Fruit fly (Drosophila melanogaster) whole organism, embryonic: ENCODE data around the gene ETHR.

Experiments used
- Ada2b ChIP-seq: fragments of 200-800 bp; sonication (Bioruptor generic); IDR thresholded peaks from 2 replicates; pipeline ENCODE4 v1.3.6; 2022; ENCODE audit warnings: missing biosample characterization, missing genetic modification characterization
- B-H2 ChIP-seq: fragments of 200-800 bp; sonication (Bioruptor generic); optimal IDR thresholded peaks from 2 replicates; lab custom pipeline; 2018; ENCODE audit warnings: missing biosample characterization, mild to moderate bottlenecking, missing genetic modification characterization
- CG10274 ChIP-seq: fragments of 200-800 bp; sonication (Bioruptor generic); optimal IDR thresholded peaks from 3 replicates; lab custom pipeline; 2017; ENCODE audit warnings: missing biosample characterization, mild to moderate bottlenecking, missing genetic modification characterization
- CG10565 ChIP-seq: fragments of 200-800 bp; sonication (Bioruptor generic); optimal IDR thresholded peaks from 3 replicates; lab custom pipeline; 2016; ENCODE audit warnings: missing biosample characterization, mild to moderate bottlenecking, missing genetic modification characterization
- CG11398 ChIP-seq: fragments of 200-800 bp; sonication (Bioruptor generic); optimal IDR thresholded peaks from 2 replicates; lab custom pipeline; 2016; ENCODE audit warnings: missing biosample characterization, missing genetic modification characterization
- CG13296 ChIP-seq: fragments of 200-800 bp; sonication (Bioruptor generic); optimal IDR thresholded peaks from 3 replicates; lab custom pipeline; 2018; ENCODE audit warnings: missing biosample characterization, mild to moderate bottlenecking, missing genetic modification characterization
- CG13424 ChIP-seq: fragments of 200-800 bp; sonication (Bioruptor generic); optimal IDR thresholded peaks from 2 replicates; lab custom pipeline; 2019; ENCODE audit warnings: missing biosample characterization, mild to moderate bottlenecking, missing genetic modification characterization, moderate library complexity
- CG13894 ChIP-seq: fragments of 200-800 bp; sonication (Bioruptor generic); optimal IDR thresholded peaks from 3 replicates; lab custom pipeline; 2018; ENCODE audit warnings: missing biosample characterization, mild to moderate bottlenecking, missing genetic modification characterization, moderate library complexity
- CG14441 ChIP-seq: fragments of 200-800 bp; sonication (Bioruptor generic); IDR thresholded peaks from 2 replicates; pipeline ENCODE4 v1.3.6; 2022; ENCODE audit warnings: missing biosample characterization, missing genetic modification characterization
- CG15073 ChIP-seq: fragments of 200-800 bp; sonication (Bioruptor generic); optimal IDR thresholded peaks from 2 replicates; lab custom pipeline; 2016; ENCODE audit warnings: missing biosample characterization, missing genetic modification characterization
- CG15514 ChIP-seq: fragments of 200-800 bp; sonication (Bioruptor generic); optimal IDR thresholded peaks from 3 replicates; lab custom pipeline; 2017; ENCODE audit warnings: missing biosample characterization, missing genetic modification characterization, mild to moderate bottlenecking, moderate library complexity, missing genetic modification reagents
- CG15601 ChIP-seq: fragments of 200-800 bp; sonication (Bioruptor generic); optimal IDR thresholded peaks from 3 replicates; lab custom pipeline; 2019; ENCODE audit warnings: missing biosample characterization, mild to moderate bottlenecking, missing genetic modification characterization, moderate library complexity
- CG18011 ChIP-seq: fragments of 200-800 bp; sonication (Bioruptor generic); optimal IDR thresholded peaks from 2 replicates; lab custom pipeline; 2017; ENCODE audit warnings: missing biosample characterization, missing genetic modification characterization, mild to moderate bottlenecking, moderate library complexity, missing genotype
- CG32532 ChIP-seq: fragments of 200-800 bp; sonication (Bioruptor generic); IDR thresholded peaks from 2 replicates; pipeline ENCODE4 v1.3.6; 2022; ENCODE audit warnings: missing biosample characterization, missing genetic modification characterization
- CG3726 ChIP-seq: fragments of 200-800 bp; sonication (Bioruptor generic); IDR thresholded peaks from 3 replicates; pipeline ENCODE4, ENCODE4 v1.3.6; 2022; ENCODE audit warnings: missing biosample characterization, missing genetic modification characterization
- CG42726 ChIP-seq: fragments of 200-800 bp; sonication (Bioruptor generic); IDR thresholded peaks from 2 replicates; pipeline ENCODE4 v1.3.6; 2022; ENCODE audit warnings: missing biosample characterization, missing genetic modification characterization; ENCODE audit not compliant: partially characterized antibody
- CG6272 ChIP-seq: fragments of 200-800 bp; sonication (Bioruptor generic); IDR thresholded peaks from 2 replicates; pipeline ENCODE4 v1.3.6; 2022; ENCODE audit warnings: missing biosample characterization, missing genetic modification characterization
- CG7357 ChIP-seq: fragments of 200-800 bp; sonication (Bioruptor generic); IDR thresholded peaks from 3 replicates; pipeline ENCODE4 v1.3.6; 2022; ENCODE audit warnings: missing biosample characterization, missing genetic modification characterization
- CG7963 ChIP-seq: fragments of 200-800 bp; sonication (Bioruptor generic); IDR thresholded peaks from 3 replicates; pipeline ENCODE4 v1.3.6; 2022; ENCODE audit warnings: missing biosample characterization, missing genetic modification characterization; ENCODE audit not compliant: partially characterized antibody
- CG8765 ChIP-seq: fragments of 200-800 bp; sonication (Bioruptor generic); IDR thresholded peaks from 2 replicates; pipeline ENCODE4 v1.3.6; 2022; ENCODE audit warnings: missing biosample characterization, missing genetic modification characterization
- CG9215 ChIP-seq: fragments of 200-800 bp; sonication (Bioruptor generic); IDR thresholded peaks from 2 replicates; pipeline ENCODE4 v1.3.6; 2022; ENCODE audit warnings: missing biosample characterization, missing genetic modification characterization
- CG9437 ChIP-seq: fragments of 200-800 bp; sonication (Bioruptor generic); optimal IDR thresholded peaks from 2 replicates; lab custom pipeline; 2018; ENCODE audit warnings: missing biosample characterization, mild to moderate bottlenecking, missing genetic modification characterization
- CG9876 ChIP-seq: fragments of 200-800 bp; sonication (Bioruptor generic); optimal IDR thresholded peaks from 2 replicates; lab custom pipeline; 2016; ENCODE audit warnings: missing biosample characterization, missing genetic modification characterization
- CkIIα-i1 ChIP-seq: fragments of 200-800 bp; sonication (Bioruptor generic); IDR thresholded peaks from 2 replicates; pipeline ENCODE4 v1.3.6; 2022; ENCODE audit warnings: missing biosample characterization, missing genetic modification characterization
- D19B ChIP-seq: fragments of 200-800 bp; sonication (Bioruptor generic); optimal IDR thresholded peaks from 2 replicates; lab custom pipeline; 2017; ENCODE audit warnings: missing biosample characterization, mild to moderate bottlenecking, missing genetic modification characterization
- Dbx ChIP-seq: fragments of 200-800 bp; sonication (Bioruptor generic); IDR thresholded peaks from 3 replicates; pipeline ENCODE4 v1.3.6; 2022; ENCODE audit warnings: missing biosample characterization, missing genetic modification characterization
- Drgx ChIP-seq: fragments of 200-800 bp; sonication (Bioruptor generic); IDR thresholded peaks from 2 replicates; pipeline ENCODE4 v1.3.6; 2022; ENCODE audit warnings: missing biosample characterization, missing genetic modification characterization
- Elba2 ChIP-seq: fragments of 200-800 bp; sonication (Bioruptor generic); optimal IDR thresholded peaks from 3 replicates; lab custom pipeline; 2016; ENCODE audit warnings: missing biosample characterization, missing genetic modification characterization
- GATAe ChIP-seq: fragments of 200-800 bp; sonication (Bioruptor generic); conservative IDR thresholded peaks from 2 replicates; pipeline ENCODE4 v1.3.6; 2022; ENCODE audit warnings: missing biosample characterization, missing genetic modification characterization
- Hr51 ChIP-seq, 2 experiments: fragments of 200-800 bp; sonication (Bioruptor generic); optimal IDR thresholded peaks; 2 replicates in 1 of 2; 3 replicates in 1 of 2; lab custom pipeline; 2016 to 2018; ENCODE audit warnings: missing biosample characterization in 2 of 2, missing genetic modification characterization in 2 of 2, mild to moderate bottlenecking in 1 of 2, moderate library complexity in 1 of 2
- Rfx ChIP-seq: fragments of 200-800 bp; sonication (Bioruptor generic); IDR thresholded peaks from 2 replicates; pipeline ENCODE4 v1.3.6; 2022; ENCODE audit warnings: missing biosample characterization, missing genetic modification characterization
- Sox102F ChIP-seq: fragments of 200-800 bp; sonication (Bioruptor generic); optimal IDR thresholded peaks from 2 replicates; lab custom pipeline; 2018; ENCODE audit warnings: missing biosample characterization, mild to moderate bottlenecking, missing genetic modification characterization, moderate library complexity
- Vsx1 ChIP-seq: fragments of 200-800 bp; sonication (Bioruptor generic); optimal IDR thresholded peaks from 2 replicates; lab custom pipeline; 2017; ENCODE audit warnings: missing biosample characterization, mild to moderate bottlenecking, missing genetic modification characterization, missing genetic modification reagents
- bowl ChIP-seq: fragments of 200-800 bp; sonication (Bioruptor generic); IDR thresholded peaks from 2 replicates; pipeline ENCODE4 v1.3.6; 2022; ENCODE audit warnings: missing biosample characterization, missing genetic modification characterization
- btn ChIP-seq: fragments of 200-800 bp; sonication (Bioruptor generic); optimal IDR thresholded peaks from 2 replicates; lab custom pipeline; 2016; ENCODE audit warnings: missing biosample characterization, missing genetic modification characterization
- cas ChIP-seq: fragments of 200-800 bp; sonication (Bioruptor generic); IDR thresholded peaks from 2 replicates; pipeline ENCODE4 v1.3.6; 2022; ENCODE audit warnings: missing biosample characterization, missing genetic modification characterization
- chm ChIP-seq: fragments of 200-800 bp; sonication (Bioruptor generic); IDR thresholded peaks from 2 replicates; pipeline ENCODE4 v1.3.6; 2022; ENCODE audit warnings: missing biosample characterization, missing genetic modification characterization
- crol ChIP-seq: fragments of 200-800 bp; sonication (Bioruptor generic); IDR thresholded peaks from 2 replicates; pipeline ENCODE4 v1.3.6; 2022; ENCODE audit warnings: missing biosample characterization, missing genetic modification characterization
- dan ChIP-seq: fragments of 200-800 bp; sonication (Bioruptor generic); IDR thresholded peaks from 2 replicates; pipeline ENCODE4 v1.3.6; 2022; ENCODE audit warnings: missing biosample characterization, missing genetic modification characterization
- dm ChIP-seq: fragments of 200-800 bp; sonication (Bioruptor generic); optimal IDR thresholded peaks from 3 replicates; lab custom pipeline; 2016; ENCODE audit warnings: missing biosample characterization, missing genetic modification characterization
- en ChIP-seq: fragments of 200-800 bp; sonication (Bioruptor generic); optimal IDR thresholded peaks from 2 replicates; lab custom pipeline; 2016; ENCODE audit warnings: missing biosample characterization, missing genetic modification characterization
- eve ChIP-seq, 2 experiments: fragments of >200 bp; optimal IDR thresholded peaks; 2 replicates each; lab custom pipeline; 2017; ENCODE audit warnings: missing biosample characterization in 2 of 2, missing genetic modification characterization in 2 of 2
- ftz-f1 ChIP-seq: fragments of 200-800 bp; sonication (Bioruptor generic); optimal IDR thresholded peaks from 2 replicates; lab custom pipeline; 2016; ENCODE audit warnings: missing biosample characterization, missing genetic modification characterization
- grn ChIP-seq: fragments of 200-800 bp; sonication (Bioruptor generic); optimal IDR thresholded peaks from 3 replicates; lab custom pipeline; 2017; ENCODE audit warnings: missing biosample characterization, missing genetic modification characterization
- klu ChIP-seq: fragments of 200-800 bp; sonication (Bioruptor generic); IDR thresholded peaks from 2 replicates; pipeline ENCODE4 v1.3.6; 2022; ENCODE audit warnings: missing biosample characterization, missing genetic modification characterization
- lbe ChIP-seq: fragments of 200-800 bp; sonication (Bioruptor generic); optimal IDR thresholded peaks from 2 replicates; lab custom pipeline; 2016; ENCODE audit warnings: missing biosample characterization, mild to moderate bottlenecking, missing genetic modification characterization
- onecut ChIP-seq: fragments of 200-800 bp; sonication (Bioruptor generic); IDR thresholded peaks from 2 replicates; pipeline ENCODE4 v1.3.6; 2022; ENCODE audit warnings: missing biosample characterization, missing genetic modification characterization
- sd ChIP-seq: fragments of 200-800 bp; sonication (Bioruptor generic); optimal IDR thresholded peaks from 3 replicates; lab custom pipeline; 2018; ENCODE audit warnings: missing biosample characterization, mild to moderate bottlenecking, missing genetic modification characterization, moderate library complexity
- ssp ChIP-seq: fragments of 200-800 bp; sonication (Bioruptor generic); IDR thresholded peaks from 2 replicates; pipeline ENCODE4 v1.3.6; 2022; ENCODE audit warnings: missing biosample characterization, missing genetic modification characterization
- stc ChIP-seq: fragments of 200-800 bp; sonication (Bioruptor generic); IDR thresholded peaks from 2 replicates; pipeline ENCODE4 v1.3.6; 2022; ENCODE audit warnings: missing biosample characterization, missing genetic modification characterization
- trem ChIP-seq: fragments of 200-800 bp; optimal IDR thresholded peaks from 3 replicates; lab custom pipeline; 2019; ENCODE audit warnings: missing biosample characterization, mild to moderate bottlenecking, missing genetic modification characterization, moderate library complexity
- unc-4 ChIP-seq: fragments of 200-800 bp; sonication (Bioruptor generic); IDR thresholded peaks from 2 replicates; pipeline ENCODE4 v1.3.6; 2022; ENCODE audit warnings: missing biosample characterization, missing genetic modification characterization; ENCODE audit not compliant: partially characterized antibody

The ETHR gene

dm6 chr3R:21206802-21207238 lies 40.0 kb upstream of the ETHR start (continued):
- TF ChIP-seq unc-4 (GFP tag; lab: Robert Waterston, UW), result no peak
- no peak for TF ChIP-seq CG15514 (GFP tag; lab: Kevin White, UChicago)
- TF ChIP-seq B-H2, result peak; percentile 64
- peak; percentile 53 for TF ChIP-seq CG13296 (GFP tag; lab: Kevin White, UChicago)
- no peak for TF ChIP-seq CG3726
- no peak for TF ChIP-seq CG15073 (GFP tag; lab: Kevin White, UChicago)
- peak; percentile 92 for TF ChIP-seq sd
- no peak for TF ChIP-seq CG8765 (GFP tag; lab: Robert Waterston, UW)
- no peak for TF ChIP-seq Hr51 (GFP tag; optimal IDR thresholded peaks at IDR 0.05; lab: Kevin White, UChicago)
- no peak for TF ChIP-seq dan (GFP tag; lab: Robert Waterston, UW)
- TF ChIP-seq CG15601 (tag; lab: Kevin White, UChicago), result no peak
- TF ChIP-seq CG32532, result no peak
- TF ChIP-seq bowl (GFP tag; lab: Robert Waterston, UW), result no peak
- no peak for TF ChIP-seq stc
- no peak for TF ChIP-seq Drgx (GFP tag; lab: Robert Waterston, UW)
- no peak for TF ChIP-seq CG9876 (GFP tag; lab: Kevin White, UChicago)
- peak; percentile 56 for TF ChIP-seq ftz-f1
- TF ChIP-seq dm, result no peak
- no peak for TF ChIP-seq onecut (GFP tag; lab: Robert Waterston, UW)
- no peak for TF ChIP-seq btn (GFP tag; lab: Kevin White, UChicago)
- TF ChIP-seq en (GFP tag; lab: Kevin White, UChicago), result no peak
- TF ChIP-seq CG14441 (GFP tag; lab: Robert Waterston, UW), result peak; percentile 67
- TF ChIP-seq klu (GFP tag; lab: Robert Waterston, UW), result no peak
- TF ChIP-seq chm (GFP tag; lab: Robert Waterston, UW), result no peak
- no peak for TF ChIP-seq Dbx
- TF ChIP-seq trem, result no peak
- no peak for TF ChIP-seq CG7357 (GFP tag; lab: Robert Waterston, UW)
- TF ChIP-seq CG9437 (GFP tag; lab: Kevin White, UChicago), result no peak
- TF ChIP-seq CG10274 (GFP tag; lab: Kevin White, UChicago), result no peak
- no peak for TF ChIP-seq CG7963
- TF ChIP-seq Vsx1 (GFP tag; lab: Kevin White, UChicago), result peak; percentile 24
- peak; percentile 54 for TF ChIP-seq CG13894 (tag; lab: Kevin White, UChicago)
- peak; percentile 98 for TF ChIP-seq grn (GFP tag; lab: Kevin White, UChicago)
- no peak for TF ChIP-seq CG42726 (GFP tag; lab: Robert Waterston, UW)
- no peak for TF ChIP-seq CG10565 (GFP tag; lab: Kevin White, UChicago)
- TF ChIP-seq eve (GFP tag; optimal IDR thresholded peaks at IDR 0.05; lab: Kevin White, UChicago), result no peak
- TF ChIP-seq Ada2b (GFP tag; lab: Robert Waterston, UW), result no peak
- no peak for TF ChIP-seq CG13424
- TF ChIP-seq CG6272 (GFP tag; lab: Robert Waterston, UW), result no peak
- no peak for TF ChIP-seq CG18011
- TF ChIP-seq ssp, result no peak
- TF ChIP-seq Sox102F, result no peak
- peak; percentile 91 for TF ChIP-seq crol
- no peak for TF ChIP-seq CG11398 (GFP tag; lab: Kevin White, UChicago)
- TF ChIP-seq Elba2 (GFP tag; lab: Kevin White, UChicago), result no peak
- peak; percentile 35; the same call in 1 of the 2 replicates for TF ChIP-seq Rfx (GFP tag; lab: Robert Waterston, UW)
- TF ChIP-seq cas, result no peak
- no peak for TF ChIP-seq lbe
- TF ChIP-seq GATAe, result no peak; the same call in none of the 2 replicates
- no peak for TF ChIP-seq CkIIα-i1 (GFP tag; lab: Robert Waterston, UW)
- no peak for TF ChIP-seq D19B (GFP tag; lab: Kevin White, UChicago)
- no peak for TF ChIP-seq CG9215 (GFP tag; lab: Robert Waterston, UW)
